Worm (Caenorhabditis elegans) whole organism, L2 larva: ENCODE data around the gene cutl-26.

Experiments used
- C34F6.9 ChIP-seq: fragments of 150-350 bp; optimal IDR thresholded peaks from 2 replicates; lab custom pipeline; 2014; ENCODE audit warnings: missing biosample characterization, missing genetic modification characterization
- F13H6.1 ChIP-seq: sonication (generic microtip); optimal IDR thresholded peaks from 2 replicates; lab custom pipeline; 2016; ENCODE audit warnings: missing genetic modification characterization, missing compliant biosample characterization
- R02D3.7 ChIP-seq: fragments of 150-350 bp; optimal IDR thresholded peaks from 2 replicates; lab custom pipeline; 2014; ENCODE audit warnings: missing biosample characterization, missing genetic modification characterization
- Y55F3AM.14 ChIP-seq: fragments of 200-800 bp; sonication (Bioruptor generic); optimal IDR thresholded peaks from 2 replicates; lab custom pipeline; 2018; ENCODE audit warnings: mild to moderate bottlenecking, missing genetic modification characterization, missing compliant biosample characterization
- ZK546.5 ChIP-seq: sonication (generic microtip); optimal IDR thresholded peaks from 2 replicates; lab custom pipeline; 2017; ENCODE audit warnings: missing biosample characterization, missing genetic modification characterization
- alr-1 ChIP-seq: fragments of 150-350 bp; optimal IDR thresholded peaks from 2 replicates; lab custom pipeline; 2014; ENCODE audit warnings: missing biosample characterization, missing genetic modification characterization
- aly-2 ChIP-seq: fragments of 150-350 bp; optimal IDR thresholded peaks from 2 replicates; lab custom pipeline; 2014; ENCODE audit warnings: missing biosample characterization, missing genetic modification characterization
- ama-1 ChIP-seq: fragments of 150-350 bp; optimal IDR thresholded peaks from 2 replicates; lab custom pipeline; 2018; ENCODE audit warnings: inconsistent platforms
- blmp-1 ChIP-seq: sonication (generic microtip); optimal IDR thresholded peaks from 2 replicates; lab custom pipeline; 2017; ENCODE audit warnings: missing genetic modification characterization, mild to moderate bottlenecking, missing compliant biosample characterization, antibody characterized with exemption, moderate library complexity; ENCODE audit not compliant: insufficient read depth
- ceh-16 ChIP-seq: fragments of 150-350 bp; optimal IDR thresholded peaks from 2 replicates; lab custom pipeline; 2014; ENCODE audit warnings: missing biosample characterization, missing genetic modification characterization
- ceh-82 ChIP-seq: fragments of 150-350 bp; optimal IDR thresholded peaks from 2 replicates; lab custom pipeline; 2014; ENCODE audit warnings: missing biosample characterization, missing genetic modification characterization
- crh-2 ChIP-seq: sonication (generic microtip); optimal IDR thresholded peaks from 2 replicates; lab custom pipeline; 2017; ENCODE audit warnings: missing biosample characterization, missing genetic modification characterization
- dmd-4 ChIP-seq: sonication (generic microtip); optimal IDR thresholded peaks from 2 replicates; lab custom pipeline; 2017; ENCODE audit warnings: missing biosample characterization, missing genetic modification characterization
- egl-27 ChIP-seq: sonication (generic microtip); optimal IDR thresholded peaks from 3 replicates; lab custom pipeline; 2017; ENCODE audit warnings: missing biosample characterization, missing genetic modification reagents, missing genetic modification characterization
- elt-1 ChIP-seq: fragments of 150-350 bp; optimal IDR thresholded peaks from 2 replicates; lab custom pipeline; 2014; ENCODE audit warnings: missing biosample characterization, missing genetic modification characterization
- elt-3 ChIP-seq: sonication (generic microtip); optimal IDR thresholded peaks from 2 replicates; lab custom pipeline; 2017; ENCODE audit warnings: missing biosample characterization, missing genetic modification characterization
- fos-1 ChIP-seq: fragments of 150-350 bp; optimal IDR thresholded peaks from 2 replicates; lab custom pipeline; 2014; ENCODE audit warnings: missing biosample characterization, missing genetic modification characterization
- gmeb-1 ChIP-seq: fragments of 150-350 bp; optimal IDR thresholded peaks from 2 replicates; lab custom pipeline; 2014; ENCODE audit warnings: missing biosample characterization, missing genetic modification characterization
- lin-11 ChIP-seq: fragments of 150-350 bp; sonication (generic microtip); optimal IDR thresholded peaks from 2 replicates; lab custom pipeline; 2014; ENCODE audit warnings: missing biosample characterization, missing genetic modification characterization, inconsistent platforms, mixed read lengths
- lin-13 ChIP-seq: fragments of 150-350 bp; optimal IDR thresholded peaks from 2 replicates; lab custom pipeline; 2014; ENCODE audit warnings: missing biosample characterization, missing genetic modification reagents, missing genetic modification characterization
- lin-39 ChIP-seq: fragments of 150-350 bp; optimal IDR thresholded peaks from 2 replicates; lab custom pipeline; 2014; ENCODE audit warnings: missing biosample characterization, missing genetic modification reagents, missing genetic modification characterization
- lsy-2 ChIP-seq, 2 experiments: fragments of 150-350 bp in 1 of 2; sonication (generic microtip) in 1 of 2; optimal IDR thresholded peaks; 2 replicates each; lab custom pipeline; 2014 to 2017; ENCODE audit warnings: missing biosample characterization in 2 of 2, missing genetic modification characterization in 2 of 2
- mab-5 ChIP-seq: fragments of 150-350 bp; optimal IDR thresholded peaks from 2 replicates; lab custom pipeline; 2014; ENCODE audit warnings: missing biosample characterization, missing genetic modification characterization
- mbf-1 ChIP-seq: sonication (generic microtip); optimal IDR thresholded peaks from 2 replicates; lab custom pipeline; 2017; ENCODE audit warnings: missing biosample characterization, missing genetic modification characterization
- mdl-1 ChIP-seq, 2 experiments: fragments of 150-350 bp in 1 of 2; sonication (generic microtip) in 1 of 2; optimal IDR thresholded peaks; 2 replicates each; lab custom pipeline; 2017; ENCODE audit warnings: missing biosample characterization in 2 of 2, missing genetic modification characterization in 2 of 2
- nhr-10 ChIP-seq: sonication (generic microtip); optimal IDR thresholded peaks from 2 replicates; lab custom pipeline; 2017; ENCODE audit warnings: missing biosample characterization, missing genetic modification characterization
- nhr-11 ChIP-seq: fragments of 150-350 bp; optimal IDR thresholded peaks from 2 replicates; lab custom pipeline; 2014; ENCODE audit warnings: missing biosample characterization, missing genetic modification characterization
- nhr-12 ChIP-seq: fragments of 150-350 bp; optimal IDR thresholded peaks from 2 replicates; lab custom pipeline; 2014; ENCODE audit warnings: missing biosample characterization, missing genetic modification characterization
- nhr-129 ChIP-seq: fragments of 150-350 bp; optimal IDR thresholded peaks from 2 replicates; lab custom pipeline; 2014; ENCODE audit warnings: missing biosample characterization, missing genetic modification characterization
- nhr-21 ChIP-seq: fragments of 150-350 bp; optimal IDR thresholded peaks from 2 replicates; lab custom pipeline; 2014; ENCODE audit warnings: missing biosample characterization, missing genetic modification characterization
- nhr-23 ChIP-seq: fragments of 150-350 bp; optimal IDR thresholded peaks from 2 replicates; lab custom pipeline; 2014; ENCODE audit warnings: missing biosample characterization, missing genetic modification reagents, missing genetic modification characterization
- nhr-237 ChIP-seq: fragments of 150-350 bp; optimal IDR thresholded peaks from 2 replicates; lab custom pipeline; 2014; ENCODE audit warnings: missing biosample characterization, missing genetic modification characterization
- nhr-25 ChIP-seq: fragments of 150-350 bp; sonication (generic microtip); optimal IDR thresholded peaks from 3 replicates; lab custom pipeline; 2014; ENCODE audit warnings: missing biosample characterization, missing genetic modification characterization
- nhr-6 ChIP-seq: fragments of 150-350 bp; optimal IDR thresholded peaks from 2 replicates; lab custom pipeline; 2014; ENCODE audit warnings: missing biosample characterization, missing genetic modification characterization
- nhr-77 ChIP-seq: fragments of 150-350 bp; optimal IDR thresholded peaks from 2 replicates; lab custom pipeline; 2014; ENCODE audit warnings: missing biosample characterization, missing genetic modification characterization
- peb-1 ChIP-seq: fragments of 150-350 bp; optimal IDR thresholded peaks from 2 replicates; lab custom pipeline; 2014; ENCODE audit warnings: missing biosample characterization, missing genetic modification characterization
- sem-4 ChIP-seq: fragments of 150-350 bp; optimal IDR thresholded peaks from 2 replicates; lab custom pipeline; 2014; ENCODE audit warnings: missing biosample characterization, missing genetic modification reagents, missing genetic modification characterization
- skn-1 ChIP-seq: sonication (generic microtip); optimal IDR thresholded peaks from 2 replicates; lab custom pipeline; 2017; ENCODE audit warnings: missing biosample characterization, missing genetic modification characterization
- sma-3 ChIP-seq: sonication (generic microtip); optimal IDR thresholded peaks from 2 replicates; lab custom pipeline; 2016; ENCODE audit warnings: missing genetic modification reagents, missing genetic modification characterization, missing compliant biosample characterization
- sma-9 ChIP-seq, 2 experiments: fragments of 150-350 bp in 1 of 2; sonication (generic microtip) in 1 of 2; optimal IDR thresholded peaks; 2 replicates each; lab custom pipeline; 2014 to 2016; ENCODE audit warnings: missing genetic modification characterization in 2 of 2, mild to moderate bottlenecking in 1 of 2, missing biosample characterization in 1 of 2, missing compliant biosample characterization in 1 of 2, missing genetic modification reagents in 1 of 2, moderate library complexity in 1 of 2
- snpc-4 ChIP-seq: fragments of 150-350 bp; optimal IDR thresholded peaks from 2 replicates; lab custom pipeline; 2014; ENCODE audit warnings: missing biosample characterization, missing genetic modification characterization
- unc-39 ChIP-seq: fragments of 150-350 bp; optimal IDR thresholded peaks from 2 replicates; lab custom pipeline; 2014; ENCODE audit warnings: missing biosample characterization, missing genetic modification characterization
- unc-55 ChIP-seq: fragments of 150-350 bp; sonication (generic microtip); optimal IDR thresholded peaks from 3 replicates; lab custom pipeline; 2014; ENCODE audit warnings: missing biosample characterization, missing genetic modification reagents, missing genetic modification characterization
- unc-62 ChIP-seq: fragments of 150-350 bp; optimal IDR thresholded peaks from 2 replicates; lab custom pipeline; 2014; ENCODE audit warnings: missing biosample characterization, missing genetic modification reagents, missing genetic modification characterization
- zag-1 ChIP-seq: fragments of 150-350 bp; optimal IDR thresholded peaks from 2 replicates; lab custom pipeline; 2014; ENCODE audit warnings: missing biosample characterization, missing genetic modification characterization
- ztf-1 ChIP-seq: fragments of 200-800 bp; sonication (Bioruptor generic); conservative IDR thresholded peaks from 2 replicates; pipeline ENCODE4 v1.3.6; 2022; ENCODE audit warnings: missing genetic modification characterization, missing compliant biosample characterization
- ztf-11 ChIP-seq: sonication (generic microtip); optimal IDR thresholded peaks from 2 replicates; lab custom pipeline; 2017; ENCODE audit warnings: missing biosample characterization, missing genetic modification characterization
- ztf-4 ChIP-seq: fragments of 150-350 bp; optimal IDR thresholded peaks from 2 replicates; lab custom pipeline; 2014; ENCODE audit warnings: missing biosample characterization, missing genetic modification characterization

The cutl-26 gene

DNA sequence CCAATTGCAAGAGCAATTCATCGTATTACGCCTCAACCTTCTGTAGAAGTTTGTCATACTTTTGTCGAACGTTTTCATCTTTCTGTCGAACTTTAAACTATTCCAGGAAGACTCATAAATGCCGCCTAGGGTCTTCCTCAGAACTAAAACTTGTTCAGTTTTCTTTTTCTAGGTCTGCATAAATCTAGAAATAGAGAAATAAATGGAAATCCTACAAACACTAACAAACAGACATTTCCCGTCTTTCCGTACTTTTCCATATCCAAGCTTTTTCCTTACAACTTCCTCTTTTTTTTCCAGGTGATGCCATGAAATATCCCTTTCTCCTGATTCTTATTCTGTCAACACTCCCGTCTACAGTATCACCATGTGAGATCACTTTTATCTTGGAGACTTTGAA is 23.3 kb downstream of the cutl-26 start, which contains the start of gene cutl-28:
Gene cutl-28 (plus strand): TSS at position 301 of the 400 bp plus-strand sequence.
- TF ChIP-seq elt-1 (tag; lab: Kevin White, UChicago) (no peak), elt-3 (no peak), lin-11 (tag; lab: Kevin White, UChicago) (no peak), ceh-16 (tag; lab: Kevin White, UChicago) (no peak), ztf-1 (GFP tag; lab: Robert Waterston, UW) (no peak), unc-55 (GFP tag; lab: Kevin White, UChicago) (no peak), nhr-25 (tag; lab: Kevin White, UChicago) (no peak), ceh-82 (tag; lab: Kevin White, UChicago) (no peak), Y55F3AM.14 (no peak), R02D3.7 (tag; lab: Kevin White, UChicago) (no peak), unc-39 (tag; lab: Kevin White, UChicago) (no peak), lin-39 (tag; lab: Kevin White, UChicago) (no peak), ztf-4 (tag; lab: Kevin White, UChicago) (no peak), nhr-237 (tag; lab: Kevin White, UChicago) (no peak), nhr-21 (tag; lab: Kevin White, UChicago) (no peak)
- TF ChIP-seq, all 48 proteins: peak for 0

DNA sequence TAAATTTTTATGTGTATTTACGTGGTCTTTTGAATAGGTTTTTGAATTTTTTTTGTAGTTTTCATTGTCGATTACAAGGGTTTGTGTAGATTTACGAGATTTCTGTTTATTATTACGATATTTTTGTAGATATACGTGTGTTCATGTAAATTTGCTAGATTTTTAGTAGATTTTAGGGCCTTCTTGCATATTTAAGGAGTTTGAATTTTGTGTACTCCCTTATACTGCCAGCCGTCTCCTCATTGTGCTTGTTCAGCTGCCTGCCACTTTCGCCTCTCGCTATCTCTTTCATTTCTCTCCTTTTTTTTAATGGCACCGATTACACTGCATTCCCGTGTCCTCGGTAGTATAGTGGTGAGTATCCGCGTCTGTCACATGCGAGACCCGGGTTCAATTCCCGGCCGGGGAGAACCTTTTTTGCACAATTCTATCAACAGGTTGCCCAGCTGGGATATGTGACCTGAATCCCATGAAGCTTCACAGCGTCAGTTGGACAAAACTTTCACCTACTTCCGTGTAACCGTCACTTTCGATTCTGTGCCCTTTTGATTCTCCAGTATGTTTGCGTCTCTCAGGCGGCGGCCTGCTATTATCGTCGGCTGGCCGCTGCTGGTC is 24.7 kb downstream of the cutl-26 start:
- no peak for TF ChIP-seq ceh-16 (tag; lab: Kevin White, UChicago)
- no peak for TF ChIP-seq ztf-4 (tag; lab: Kevin White, UChicago)
- TF ChIP-seq unc-39 (tag; lab: Kevin White, UChicago) = no peak
- no peak for TF ChIP-seq mbf-1 (tag; lab: Kevin White, UChicago)
- no peak for TF ChIP-seq dmd-4 (tag; lab: Kevin White, UChicago)
- TF ChIP-seq lin-39 (tag; lab: Kevin White, UChicago) = no peak
- TF ChIP-seq blmp-1 (tag; lab: Kevin White, UChicago) = peak; percentile 87
- peak; percentile 51 for TF ChIP-seq sma-3 (GFP tag; lab: Kevin White, UChicago)
- TF ChIP-seq nhr-23 (tag; lab: Kevin White, UChicago) = no peak
- no peak for TF ChIP-seq mab-5
- TF ChIP-seq nhr-21 (tag; lab: Kevin White, UChicago) = peak; percentile 81
- peak; percentile 44 for TF ChIP-seq crh-2 (tag; lab: Kevin White, UChicago)
- TF ChIP-seq lsy-2 (tag; optimal IDR thresholded peaks at IDR 0.05; lab: Kevin White, UChicago) = peak in 1 of 2 experiments; percentile 36
- peak; percentile 23 for TF ChIP-seq nhr-11 (tag; lab: Kevin White, UChicago)
- TF ChIP-seq unc-62 = no peak
- no peak for TF ChIP-seq snpc-4 (tag; lab: Kevin White, UChicago)
- TF ChIP-seq skn-1 (tag; lab: Kevin White, UChicago) = no peak
- TF ChIP-seq ceh-82 (tag; lab: Kevin White, UChicago) = no peak
- TF ChIP-seq ztf-1 (GFP tag; lab: Robert Waterston, UW) = no peak
- TF ChIP-seq ama-1 (lab: Kevin White, UChicago) = no peak
- TF ChIP-seq nhr-77 = peak; percentile 28
- TF ChIP-seq alr-1 (tag; lab: Kevin White, UChicago) = no peak
- TF ChIP-seq gmeb-1 (tag; lab: Kevin White, UChicago) = peak; percentile 69
- peak; percentile 58 for TF ChIP-seq F13H6.1 (tag; lab: Kevin White, UChicago)
- TF ChIP-seq elt-1 (tag; lab: Kevin White, UChicago) = no peak
- no peak for TF ChIP-seq nhr-25 (tag; lab: Kevin White, UChicago)
- no peak for TF ChIP-seq R02D3.7 (tag; lab: Kevin White, UChicago)
- peak; percentile 4 for TF ChIP-seq sem-4
- TF ChIP-seq mdl-1 (tag; optimal IDR thresholded peaks at IDR 0.05; lab: Kevin White, UChicago) = peak; percentile 12 to 15
- no peak for TF ChIP-seq elt-3
- no peak for TF ChIP-seq peb-1 (tag; lab: Kevin White, UChicago)
- TF ChIP-seq zag-1 (tag; lab: Kevin White, UChicago) = no peak
- TF ChIP-seq lin-13 (GFP tag; lab: Kevin White, UChicago) = no peak
- no peak for TF ChIP-seq nhr-237 (tag; lab: Kevin White, UChicago)
- no peak for TF ChIP-seq egl-27 (tag; lab: Kevin White, UChicago)
- TF ChIP-seq aly-2 (tag; lab: Kevin White, UChicago) = no peak
- no peak for TF ChIP-seq ZK546.5 (tag; lab: Kevin White, UChicago)
- peak; percentile 63 for TF ChIP-seq unc-55 (GFP tag; lab: Kevin White, UChicago)
- peak; percentile 50 for TF ChIP-seq C34F6.9 (tag; lab: Kevin White, UChicago)
- peak; percentile 58 for TF ChIP-seq sma-9 (GFP tag; optimal IDR thresholded peaks at IDR 0.05; lab: Kevin White, UChicago)
- TF ChIP-seq sma-9 (tag; optimal IDR thresholded peaks at IDR 0.05; lab: Kevin White, UChicago) = no peak
- TF ChIP-seq nhr-6 (tag; lab: Kevin White, UChicago) = peak; percentile 8
- TF ChIP-seq lin-11 (tag; lab: Kevin White, UChicago) = peak; percentile 20
- TF ChIP-seq nhr-10 (tag; lab: Kevin White, UChicago) = no peak
- peak; percentile 60 for TF ChIP-seq fos-1 (tag; lab: Kevin White, UChicago)
- TF ChIP-seq ztf-11 (tag; lab: Kevin White, UChicago) = no peak
- TF ChIP-seq nhr-12 (tag; lab: Kevin White, UChicago) = no peak
- peak; percentile 79 for TF ChIP-seq nhr-129 (tag; lab: Kevin White, UChicago)
- TF ChIP-seq Y55F3AM.14 = peak; percentile 65
